Fruit fly (Drosophila melanogaster): ENCODE results near the gene CG10588.
A peak's percentile ranks its signal among the peaks of the same experiment; 100 is the strongest.

The CG10588 gene

DNA sequence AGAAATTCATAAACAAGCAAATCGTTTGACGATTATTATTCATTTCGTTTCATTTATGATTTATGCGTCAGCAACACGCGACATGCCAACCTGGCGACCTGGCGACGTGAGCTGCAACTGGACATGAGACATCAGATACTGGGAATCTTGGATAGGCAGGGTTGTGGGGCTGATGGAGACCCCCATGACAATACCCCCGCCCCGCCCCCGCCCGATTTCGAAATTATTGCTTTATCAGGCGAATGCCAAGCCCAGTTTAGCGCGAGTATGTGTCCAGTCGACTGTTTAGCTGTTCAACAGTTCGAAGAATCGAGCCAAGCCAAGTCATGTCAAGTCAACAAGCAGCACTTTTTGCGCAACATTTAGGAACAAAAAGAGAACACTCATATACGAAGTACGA is 9.8 kb upstream of the CG10588 start:
- TF ChIP-seq CG15073 (GFP tag; optimal IDR thresholded peaks at IDR 0.05) (no peak), vvl (GFP tag; IDR thresholded peaks at IDR 0.05) (peak; percentile 16; the same call in 1 of the 2 replicates)

DNA sequence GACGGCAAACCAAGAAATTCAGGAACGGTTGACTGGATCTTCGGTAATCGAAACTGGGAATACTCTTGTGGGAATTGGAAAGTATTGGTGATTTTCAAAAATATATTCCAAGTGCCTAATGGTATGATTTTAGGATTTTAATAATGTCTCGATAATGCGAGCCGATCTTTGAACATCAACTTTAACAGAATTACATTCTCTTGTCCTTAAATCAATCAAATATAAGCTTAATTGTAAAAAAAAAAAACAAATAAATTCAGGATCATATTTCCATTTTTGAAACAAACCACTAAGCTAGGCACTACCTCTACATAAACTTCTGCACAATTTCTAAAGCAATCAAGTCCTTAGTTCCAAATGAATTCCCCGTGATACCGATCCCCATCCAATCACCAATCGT is 8.3 kb upstream of the CG10588 start:
- TF ChIP-seq Ets97D (GFP tag; optimal IDR thresholded peaks at IDR 0.05) (no peak), Sry-β (GFP tag; optimal IDR thresholded peaks at IDR 0.05) (no peak), Mes4 (GFP tag; optimal IDR thresholded peaks at IDR 0.05) (no peak), Hmr (GFP tag; optimal IDR thresholded peaks at IDR 0.05) (no peak), CG8388 (GFP tag; optimal IDR thresholded peaks at IDR 0.05) (no peak), CG9817 (tag; optimal IDR thresholded peaks at IDR 0.05) (no peak), CG10543 (GFP tag; optimal IDR thresholded peaks at IDR 0.05) (no peak), Atf3 (GFP tag; optimal IDR thresholded peaks at IDR 0.05) (no peak), croc (GFP tag; conservative IDR thresholded peaks at IDR 0.05) (no peak), zfh1 (GFP tag; IDR thresholded peaks at IDR 0.05) (no peak), ap (GFP tag; IDR thresholded peaks at IDR 0.05) (no peak), wek (GFP tag; optimal IDR thresholded peaks at IDR 0.05) (no peak), Awh (GFP tag; IDR thresholded peaks at IDR 0.05) (no peak), kni (GFP tag; optimal IDR thresholded peaks at IDR 0.05) (no peak), CG1603 (tag; optimal IDR thresholded peaks at IDR 0.05) (no peak), CG31441 (GFP tag; IDR thresholded peaks at IDR 0.05) (no peak), CG11085 (GFP tag; IDR thresholded peaks at IDR 0.05) (no peak), ac (GFP tag; optimal IDR thresholded peaks at IDR 0.05) (no peak), knrl (GFP tag; IDR thresholded peaks at IDR 0.05; ENCODE audit: partially characterized antibody) (no peak), sr (GFP tag; IDR thresholded peaks at IDR 0.05) (no peak)

DNA sequence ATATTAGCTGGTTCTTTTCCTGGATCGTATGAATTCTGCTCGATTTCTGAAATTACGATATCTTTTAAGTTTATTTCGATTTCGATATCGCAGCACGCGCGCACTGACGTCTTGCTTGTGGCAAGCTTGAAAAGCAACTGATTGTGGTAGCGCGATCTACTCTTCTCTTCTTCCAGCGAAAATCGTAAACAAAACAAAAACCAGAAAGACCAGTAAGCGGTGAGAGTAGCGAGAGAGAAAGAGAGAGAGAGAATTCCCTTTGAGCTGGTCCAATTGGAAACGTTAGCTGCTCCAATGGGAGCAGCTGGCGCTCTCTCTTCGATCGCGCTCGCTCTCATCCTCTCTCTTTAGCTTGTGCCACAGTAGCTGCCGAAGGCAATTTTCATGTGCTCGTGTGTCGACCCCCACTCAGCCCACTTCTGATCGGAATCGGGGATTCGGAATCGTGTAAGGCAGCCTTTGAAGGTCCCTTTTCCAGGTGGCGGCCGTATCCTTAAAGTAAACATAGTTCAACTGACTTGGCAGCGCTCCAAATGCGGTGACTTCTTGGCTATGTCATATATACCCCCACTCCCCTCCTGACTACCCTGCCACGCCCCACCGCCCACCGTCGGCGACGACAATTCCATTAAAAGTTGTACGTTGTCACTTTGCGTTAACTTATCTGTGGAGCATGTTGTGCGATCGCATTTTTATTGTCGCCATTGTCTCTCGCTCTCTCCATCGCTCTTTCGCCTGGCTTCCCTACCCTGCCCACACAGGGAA is 7.2 kb upstream of the CG10588 start, which contains the start of gene fng:
Gene fng (minus strand): TSS at position 142 of the 765 bp plus-strand sequence.
- TF ChIP-seq Med (GFP tag) (peak; percentile 49), CG9727 (GFP tag; optimal IDR thresholded peaks at IDR 0.05) (no peak), B-H1 (GFP tag; IDR thresholded peaks at IDR 0.05) (no peak), cad (GFP tag; optimal IDR thresholded peaks at IDR 0.05) (no peak), Atf-2 (GFP tag; optimal IDR thresholded peaks at IDR 0.05) (no peak), CG7271 (tag; optimal IDR thresholded peaks at IDR 0.05) (no peak), p53 (GFP tag; optimal IDR thresholded peaks at IDR 0.05) (no peak), CG3726 (GFP tag; IDR thresholded peaks at IDR 0.05) (no peak), CG10209 (GFP tag; optimal IDR thresholded peaks at IDR 0.05) (no peak), Ets65A (GFP tag) (no peak), lov (optimal IDR thresholded peaks at IDR 0.05) (no peak), lov (GFP tag; IDR thresholded peaks at IDR 0.05) (0 out of 3 replicates have a peak, but pooled peaks have one; percentile 40), CG2199 (GFP tag; IDR thresholded peaks at IDR 0.05) (peak; percentile 45; the same call in 1 of the 3 replicates), sna (GFP tag; IDR thresholded peaks at IDR 0.05; ENCODE audit: partially characterized antibody) (peak; percentile 25; the same call in 1 of the 2 replicates), CG4707 (GFP tag; optimal IDR thresholded peaks at IDR 0.05) (no peak), onecut (GFP tag; IDR thresholded peaks at IDR 0.05) (no peak), CG3281 (GFP tag; optimal IDR thresholded peaks at IDR 0.05) (no peak), CG1792 (GFP tag; optimal IDR thresholded peaks at IDR 0.05) (no peak), Drgx (GFP tag; IDR thresholded peaks at IDR 0.05) (peak; percentile 21; the same call in 1 of the 2 replicates), CG12391 (tag; optimal IDR thresholded peaks at IDR 0.05) (no peak), schlank (tag; optimal IDR thresholded peaks at IDR 0.05) (no peak), maf-S (GFP tag; optimal IDR thresholded peaks at IDR 0.05) (no peak), fd96Cb (tag; optimal IDR thresholded peaks at IDR 0.05) (no peak), CG15011 (GFP tag; optimal IDR thresholded peaks at IDR 0.05) (no peak), Pdp1 (GFP tag; optimal IDR thresholded peaks at IDR 0.05) (no peak), CG6272 (GFP tag; IDR thresholded peaks at IDR 0.05) (no peak), chn (GFP tag; optimal IDR thresholded peaks at IDR 0.05) (no peak)

Measured in whole organism, embryonic.